Fruit fly (Drosophila melanogaster): ENCODE results near the gene Septin2.

Septin2 gene

DNA sequence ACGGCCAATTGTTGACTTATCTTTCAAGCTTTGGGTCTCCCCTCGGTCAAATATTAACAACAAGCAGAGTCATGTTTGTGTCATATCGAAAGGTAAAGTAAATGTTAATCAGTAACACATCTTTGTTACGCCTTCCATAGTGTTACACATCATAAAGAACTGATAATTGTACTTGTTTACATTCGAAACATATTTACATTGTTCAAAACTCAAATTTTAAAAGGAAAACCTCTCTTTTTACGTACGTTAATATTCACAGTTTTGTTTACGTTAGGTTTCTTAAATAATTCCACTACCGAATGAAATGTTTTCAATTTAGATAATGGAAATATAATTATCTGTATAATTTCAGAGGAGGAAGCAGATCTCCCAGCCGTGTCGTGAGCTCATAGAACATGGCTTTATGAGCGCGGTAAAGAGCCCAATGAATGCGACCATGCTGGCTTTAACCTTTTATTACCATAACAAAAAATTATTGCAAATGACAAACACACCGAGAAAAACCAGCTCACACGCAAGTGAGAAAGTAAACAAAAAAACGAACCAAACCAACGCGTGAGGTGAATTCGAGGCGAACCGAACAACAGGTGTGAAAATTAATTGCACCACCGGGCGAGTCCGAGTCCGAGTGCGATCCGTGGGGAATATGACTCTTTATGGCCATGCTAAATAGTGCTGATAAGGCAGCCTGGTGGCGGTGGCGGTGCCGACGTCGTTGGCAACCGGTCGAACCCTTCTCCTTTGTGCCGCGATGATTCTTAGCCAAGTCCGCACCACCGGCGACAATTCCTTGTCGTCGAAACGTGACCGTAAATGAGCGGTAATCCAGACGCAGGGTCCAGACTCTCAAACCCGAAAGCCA, 45.6 kb downstream of the Septin2 start (continued):
- 0 out of 3 replicates have a peak, but pooled peaks have one; percentile 24 for TF ChIP-seq CG34422 (GFP tag; IDR thresholded peaks at IDR 0.05)
- TF ChIP-seq br (optimal IDR thresholded peaks at IDR 0.05), result no peak
- peak; percentile 33 for TF ChIP-seq org-1 (GFP tag; optimal IDR thresholded peaks at IDR 0.05)
- TF ChIP-seq CG2678 (tag; optimal IDR thresholded peaks at IDR 0.05), result peak; percentile 44
- no peak for TF ChIP-seq oc (tag; optimal IDR thresholded peaks at IDR 0.05)
- TF ChIP-seq zen (tag; optimal IDR thresholded peaks at IDR 0.05), result peak; percentile 44
- peak; percentile 19 for TF ChIP-seq YL-1 (GFP tag; optimal IDR thresholded peaks at IDR 0.05)
- peak; percentile 54 for TF ChIP-seq Hmr (GFP tag; optimal IDR thresholded peaks at IDR 0.05)
- no peak for TF ChIP-seq Dp (GFP tag; optimal IDR thresholded peaks at IDR 0.05)
- peak; percentile 63 for TF ChIP-seq CG14710 (tag; optimal IDR thresholded peaks at IDR 0.05)
- no peak for TF ChIP-seq CG42726 (GFP tag; IDR thresholded peaks at IDR 0.05; ENCODE audit: partially characterized antibody)
- TF ChIP-seq Dad (GFP tag; optimal IDR thresholded peaks at IDR 0.05), result no peak
- TF ChIP-seq en (GFP tag; optimal IDR thresholded peaks at IDR 0.05), result no peak
- no peak for TF ChIP-seq cg (GFP tag; optimal IDR thresholded peaks at IDR 0.05)
- peak; percentile 42 for TF ChIP-seq sug (tag; optimal IDR thresholded peaks at IDR 0.05)
- TF ChIP-seq twi (tag; optimal IDR thresholded peaks at IDR 0.05), result no peak
- TF ChIP-seq CG1233 (GFP tag; optimal IDR thresholded peaks at IDR 0.05), result peak; percentile 55
- TF ChIP-seq vvl (GFP tag; IDR thresholded peaks at IDR 0.05), result no peak
- TF ChIP-seq CG13775 (GFP tag; optimal IDR thresholded peaks at IDR 0.05), result no peak
- peak; percentile 21 for TF ChIP-seq CG2116 (GFP tag; optimal IDR thresholded peaks at IDR 0.05)
- TF ChIP-seq Hr78 (GFP tag; optimal IDR thresholded peaks at IDR 0.05), result peak in 1 of 2 experiments; percentile 31
- TF ChIP-seq Ada2b (GFP tag; IDR thresholded peaks at IDR 0.05), result no peak
- no peak for TF ChIP-seq CG30431 (GFP tag; optimal IDR thresholded peaks at IDR 0.05)
- no peak for TF ChIP-seq CG18764 (GFP tag; optimal IDR thresholded peaks at IDR 0.05)
- no peak for TF ChIP-seq Ets97D (GFP tag; optimal IDR thresholded peaks at IDR 0.05)
- TF ChIP-seq Sox102F (GFP tag; optimal IDR thresholded peaks at IDR 0.05), result peak; percentile 33
- no peak for TF ChIP-seq hth (optimal IDR thresholded peaks at IDR 0.05)
- TF ChIP-seq CG14441 (GFP tag; IDR thresholded peaks at IDR 0.05), result no peak
- no peak for TF ChIP-seq tna (GFP tag; IDR thresholded peaks at IDR 0.05; ENCODE audit: partially characterized antibody)
- peak; percentile 14 for TF ChIP-seq CG4424 (GFP tag; optimal IDR thresholded peaks at IDR 0.05)
- TF ChIP-seq CG12942 (GFP tag; optimal IDR thresholded peaks at IDR 0.05), result no peak
- TF ChIP-seq CG10431 (GFP tag; optimal IDR thresholded peaks at IDR 0.05), result peak; percentile 3
- no peak for TF ChIP-seq Xbp1 (GFP tag; optimal IDR thresholded peaks at IDR 0.05)
- TF ChIP-seq Aef1 (GFP tag; IDR thresholded peaks at IDR 0.05), result no peak
- no peak for TF ChIP-seq Side (GFP tag; optimal IDR thresholded peaks at IDR 0.05)
- no peak for TF ChIP-seq CG9437 (GFP tag; optimal IDR thresholded peaks at IDR 0.05)
- TF ChIP-seq CHES-1-like (GFP tag; optimal IDR thresholded peaks at IDR 0.05), result no peak
- TF ChIP-seq Atf-2 (GFP tag; optimal IDR thresholded peaks at IDR 0.05), result peak; percentile 20
- no peak for TF ChIP-seq NC2α (GFP tag; optimal IDR thresholded peaks at IDR 0.05)
- no peak for TF ChIP-seq CG6683 (GFP tag; optimal IDR thresholded peaks at IDR 0.05)
- peak; percentile 9 for TF ChIP-seq CG12769 (tag; optimal IDR thresholded peaks at IDR 0.05)
- TF ChIP-seq lmd (GFP tag; IDR thresholded peaks at IDR 0.05), result no peak
- no peak for TF ChIP-seq dmrt99B (tag; optimal IDR thresholded peaks at IDR 0.05)
- no peak for TF ChIP-seq Sin3A (optimal IDR thresholded peaks at IDR 0.05)
- no peak for TF ChIP-seq H15 (GFP tag; IDR thresholded peaks at IDR 0.05)
- 0 out of 3 replicates have a peak, but pooled peaks have one; percentile 43 for TF ChIP-seq ci (GFP tag; IDR thresholded peaks at IDR 0.05)
- TF ChIP-seq ttk (GFP tag; IDR thresholded peaks at IDR 0.05), result no peak
- no peak for TF ChIP-seq dpn (GFP tag; optimal IDR thresholded peaks at IDR 0.05)
- TF ChIP-seq toy (GFP tag; IDR thresholded peaks at IDR 0.05), result no peak
- TF ChIP-seq lab (GFP tag; optimal IDR thresholded peaks at IDR 0.05), result peak; percentile 7
